Fruit fly (Drosophila melanogaster) whole organism, embryonic: ENCODE measurements around the gene Ptp10D.

Experiments
- ATbp ChIP-seq: fragments of 200-800 bp; sonication (Bioruptor generic); optimal IDR thresholded peaks from 2 replicates; lab custom pipeline; 2017; ENCODE audit warnings: missing biosample characterization, mild to moderate bottlenecking, missing genetic modification characterization, missing genetic modification reagents
- Antp ChIP-seq: fragments of 200-800 bp; sonication (Bioruptor generic); optimal IDR thresholded peaks from 3 replicates; lab custom pipeline; 2016; ENCODE audit warnings: missing biosample characterization, missing genetic modification characterization
- Bdp1 ChIP-seq: fragments of 200-800 bp; sonication (Bioruptor generic); optimal IDR thresholded peaks from 3 replicates; lab custom pipeline; 2016; ENCODE audit warnings: missing biosample characterization, missing genetic modification characterization
- Blimp-1 ChIP-seq: fragments of 200-800 bp; sonication (Bioruptor generic); optimal IDR thresholded peaks from 3 replicates; lab custom pipeline; 2018; ENCODE audit warnings: missing biosample characterization, missing genetic modification characterization, mild to moderate bottlenecking, moderate library complexity, missing genetic modification reagents
- CG10147 ChIP-seq: fragments of 200-800 bp; sonication (Bioruptor generic); optimal IDR thresholded peaks from 2 replicates; lab custom pipeline; 2019; ENCODE audit warnings: missing biosample characterization, mild to moderate bottlenecking, missing genetic modification characterization, moderate library complexity
- CG10366 ChIP-seq: fragments of 200-800 bp; sonication (Bioruptor generic); IDR thresholded peaks from 2 replicates; pipeline ENCODE4 v1.3.6; 2022; ENCODE audit warnings: missing biosample characterization, missing genetic modification characterization
- CG10462 ChIP-seq: fragments of 200-800 bp; sonication (Bioruptor generic); optimal IDR thresholded peaks from 2 replicates; lab custom pipeline; 2016; ENCODE audit warnings: missing biosample characterization, missing genetic modification characterization
- CG10543 ChIP-seq: fragments of 200-800 bp; sonication (Bioruptor generic); optimal IDR thresholded peaks from 3 replicates; lab custom pipeline; 2017; ENCODE audit warnings: missing biosample characterization, mild to moderate bottlenecking, missing genetic modification characterization, moderate library complexity
- CG10959 ChIP-seq: fragments of 200-800 bp; sonication (Bioruptor generic); IDR thresholded peaks from 2 replicates; pipeline ENCODE4 v1.3.6; 2022; ENCODE audit warnings: missing biosample characterization, missing genetic modification characterization
- CG11695 ChIP-seq: fragments of 200-800 bp; sonication (Bioruptor generic); IDR thresholded peaks from 3 replicates; pipeline ENCODE4 v1.3.6; 2022; ENCODE audit warnings: missing biosample characterization, missing genetic modification characterization
- CG12942 ChIP-seq: fragments of 200-800 bp; sonication (Bioruptor generic); optimal IDR thresholded peaks from 3 replicates; lab custom pipeline; 2016; ENCODE audit warnings: missing biosample characterization, missing genetic modification characterization
- CG14050 ChIP-seq: fragments of 200-800 bp; sonication (Bioruptor generic); IDR thresholded peaks from 3 replicates; pipeline ENCODE4 v1.3.6; 2022; ENCODE audit warnings: missing biosample characterization, missing genetic modification characterization
- CG14667 ChIP-seq: fragments of 200-800 bp; sonication (Bioruptor generic); IDR thresholded peaks from 2 replicates; pipeline ENCODE4 v1.3.6; 2022; ENCODE audit warnings: missing biosample characterization, missing genetic modification characterization
- CG17802 ChIP-seq: fragments of 200-800 bp; sonication (Bioruptor generic); optimal IDR thresholded peaks from 2 replicates; lab custom pipeline; 2018; ENCODE audit warnings: missing biosample characterization, mild to moderate bottlenecking, missing genetic modification characterization, moderate library complexity
- CG18476 ChIP-seq: fragments of 200-800 bp; sonication (Bioruptor generic); optimal IDR thresholded peaks from 2 replicates; lab custom pipeline; 2016; ENCODE audit warnings: missing biosample characterization, mild to moderate bottlenecking, missing genetic modification characterization
- CG2889 ChIP-seq: fragments of 200-800 bp; sonication (Bioruptor generic); IDR thresholded peaks from 3 replicates; pipeline ENCODE4 v1.3.6; 2022; ENCODE audit warnings: missing biosample characterization, missing genetic modification characterization
- CG30020 ChIP-seq: fragments of 200-800 bp; optimal IDR thresholded peaks from 2 replicates; lab custom pipeline; 2019; ENCODE audit warnings: missing biosample characterization, mild to moderate bottlenecking, missing genetic modification characterization, moderate library complexity
- CG3281 ChIP-seq: fragments of 200-800 bp; sonication (Bioruptor generic); optimal IDR thresholded peaks from 3 replicates; lab custom pipeline; 2017; ENCODE audit warnings: missing biosample characterization, mild to moderate bottlenecking, missing genetic modification characterization
- CG4282 ChIP-seq: fragments of 200-800 bp; sonication (Bioruptor generic); optimal IDR thresholded peaks from 2 replicates; lab custom pipeline; 2016; ENCODE audit warnings: missing biosample characterization, missing genetic modification characterization
- CG6854 ChIP-seq: fragments of 200-800 bp; sonication (Bioruptor generic); optimal IDR thresholded peaks from 3 replicates; lab custom pipeline; 2017; ENCODE audit warnings: missing biosample characterization, mild to moderate bottlenecking, missing genetic modification characterization
- CG8944 ChIP-seq: fragments of 200-800 bp; sonication (Bioruptor generic); optimal IDR thresholded peaks from 3 replicates; lab custom pipeline; 2016; ENCODE audit warnings: missing biosample characterization, missing genetic modification characterization
- CG9817 ChIP-seq: fragments of 200-800 bp; sonication (Bioruptor generic); optimal IDR thresholded peaks from 2 replicates; lab custom pipeline; 2018; ENCODE audit warnings: missing biosample characterization, mild to moderate bottlenecking, missing genetic modification characterization, moderate library complexity
- Camta ChIP-seq: fragments of 200-800 bp; sonication (Bioruptor generic); optimal IDR thresholded peaks from 2 replicates; lab custom pipeline; 2016; ENCODE audit warnings: missing biosample characterization, missing genetic modification characterization
- E2f2 ChIP-seq: fragments of 200-800 bp; sonication (Bioruptor generic); IDR thresholded peaks from 2 replicates; pipeline ENCODE4 v1.3.6; 2022; ENCODE audit warnings: missing biosample characterization, missing genetic modification characterization
- Kr ChIP-seq: fragments of 200-800 bp; sonication (Bioruptor generic); optimal IDR thresholded peaks from 2 replicates; lab custom pipeline; 2017; ENCODE audit warnings: missing biosample characterization, mild to moderate bottlenecking, missing genetic modification characterization
- Lpt ChIP-seq: fragments of >200 bp; optimal IDR thresholded peaks from 2 replicates; lab custom pipeline; 2018; ENCODE audit warnings: missing biosample characterization, missing genetic modification characterization
- Mrtf ChIP-seq: fragments of 200-800 bp; sonication (Bioruptor generic); IDR thresholded peaks from 3 replicates; pipeline ENCODE4 v1.3.6; 2022; ENCODE audit warnings: missing biosample characterization, missing genetic modification characterization
- Nf-YA ChIP-seq: fragments of 200-800 bp; sonication (Bioruptor generic); IDR thresholded peaks from 2 replicates; pipeline ENCODE4 v1.3.6; 2022; ENCODE audit warnings: missing biosample characterization, missing genetic modification characterization
- Oli ChIP-seq: fragments of 200-800 bp; sonication (Bioruptor generic); optimal IDR thresholded peaks from 2 replicates; lab custom pipeline; 2018; ENCODE audit warnings: missing biosample characterization, mild to moderate bottlenecking, missing genetic modification characterization, moderate library complexity
- Side ChIP-seq: fragments of 200-800 bp; sonication (Bioruptor generic); optimal IDR thresholded peaks from 2 replicates; lab custom pipeline; 2016; ENCODE audit warnings: missing biosample characterization, missing genetic modification characterization
- Ssrp ChIP-seq: fragments of 200-800 bp; sonication (Bioruptor generic); optimal IDR thresholded peaks from 2 replicates; lab custom pipeline; 2018; ENCODE audit warnings: missing biosample characterization, mild to moderate bottlenecking, missing genetic modification characterization, moderate library complexity
- Stat92E ChIP-seq, 3 experiments: fragments of >200 bp in 2 of 3; fragments of 200-800 bp in 1 of 3; sonication (Bioruptor generic) in 1 of 3; optimal IDR thresholded peaks; 2 replicates each; lab custom pipeline; 2017 to 2019; ENCODE audit warnings: missing biosample characterization in 3 of 3, missing genetic modification characterization in 3 of 3, mild to moderate bottlenecking in 1 of 3, moderate library complexity in 1 of 3
- Xrp1 ChIP-seq: fragments of 200-800 bp; sonication (Bioruptor generic); IDR thresholded peaks from 2 replicates; pipeline ENCODE4 v1.3.6; 2022; ENCODE audit warnings: missing biosample characterization, missing genetic modification characterization
- ap ChIP-seq: fragments of 200-800 bp; sonication (Bioruptor generic); IDR thresholded peaks from 2 replicates; pipeline ENCODE4 v1.3.6; 2022; ENCODE audit warnings: missing biosample characterization, missing genetic modification characterization
- ash1 ChIP-seq: fragments of 200-800 bp; sonication (Bioruptor generic); optimal IDR thresholded peaks from 2 replicates; lab custom pipeline; 2018; ENCODE audit warnings: missing biosample characterization, mild to moderate bottlenecking, missing genetic modification characterization
- caup ChIP-seq: fragments of 200-800 bp; sonication (Bioruptor generic); optimal IDR thresholded peaks from 3 replicates; lab custom pipeline; 2017; ENCODE audit warnings: missing biosample characterization, mild to moderate bottlenecking, missing genetic modification characterization, moderate library complexity; ENCODE audit not compliant: severe bottlenecking
- eyg ChIP-seq: fragments of 200-800 bp; sonication (Bioruptor generic); optimal IDR thresholded peaks from 3 replicates; lab custom pipeline; 2016; ENCODE audit warnings: missing biosample characterization, missing genetic modification characterization
- fd96Cb ChIP-seq: fragments of 200-800 bp; sonication (Bioruptor generic); optimal IDR thresholded peaks from 2 replicates; lab custom pipeline; 2018; ENCODE audit warnings: missing biosample characterization, mild to moderate bottlenecking, missing genetic modification characterization, moderate library complexity
- gem ChIP-seq: fragments of 200-800 bp; sonication (Bioruptor generic); optimal IDR thresholded peaks from 2 replicates; lab custom pipeline; 2019; ENCODE audit warnings: missing biosample characterization, mild to moderate bottlenecking, missing genetic modification characterization, moderate library complexity
- nmo ChIP-seq: fragments of 200-800 bp; sonication (Bioruptor generic); optimal IDR thresholded peaks from 2 replicates; lab custom pipeline; 2018; ENCODE audit warnings: missing biosample characterization, mild to moderate bottlenecking, missing genetic modification characterization, moderate library complexity
- org-1 ChIP-seq: fragments of 200-800 bp; sonication (Bioruptor generic); optimal IDR thresholded peaks from 2 replicates; lab custom pipeline; 2017; ENCODE audit warnings: missing biosample characterization, missing genetic modification characterization
- sd ChIP-seq: fragments of 200-800 bp; sonication (Bioruptor generic); optimal IDR thresholded peaks from 3 replicates; lab custom pipeline; 2018; ENCODE audit warnings: missing biosample characterization, mild to moderate bottlenecking, missing genetic modification characterization, moderate library complexity
- sens ChIP-seq: fragments of 200-800 bp; sonication (Bioruptor generic); peaks from one replicate; lab custom pipeline; 2016; ENCODE audit warnings: missing biosample characterization, missing genetic modification characterization
- seq ChIP-seq: fragments of 200-800 bp; sonication (Bioruptor generic); IDR thresholded peaks from 2 replicates; pipeline ENCODE4 v1.3.6; 2022; ENCODE audit warnings: missing biosample characterization, missing genetic modification characterization
- zf30C ChIP-seq: fragments of 200-800 bp; sonication (Bioruptor generic); optimal IDR thresholded peaks from 3 replicates; lab custom pipeline; 2018; ENCODE audit warnings: missing biosample characterization, mild to moderate bottlenecking, missing genetic modification characterization

Gene Ptp10D

DNA sequence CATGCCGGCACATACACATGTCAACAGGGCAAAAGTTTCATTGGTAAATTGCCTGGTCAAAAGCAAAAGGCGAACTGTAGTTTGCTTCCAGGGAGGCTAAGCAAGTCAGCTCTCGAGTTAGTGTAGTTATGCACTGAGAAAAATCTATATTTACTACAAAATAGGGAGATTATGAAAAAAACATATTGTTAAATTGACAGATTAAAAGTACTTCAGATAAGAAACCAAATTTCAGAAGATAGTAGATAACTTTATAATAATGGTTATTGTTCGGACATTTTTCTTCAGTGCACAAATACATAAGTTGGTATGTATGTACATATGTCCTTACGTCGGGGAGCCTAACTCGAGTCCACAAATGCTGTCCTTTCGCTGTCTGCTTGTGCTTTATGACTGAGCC lies 35.3 kb downstream of the Ptp10D start (continued):
- peak; percentile 45; the same call in 1 of the 3 replicates for TF ChIP-seq Mrtf (GFP tag; lab: Robert Waterston, UW)
- peak; percentile 60 for TF ChIP-seq CG10543 (GFP tag; lab: Kevin White, UChicago)
- TF ChIP-seq CG12942 (GFP tag; lab: Kevin White, UChicago) = peak; percentile 13
- peak; percentile 35 for TF ChIP-seq caup (GFP tag; lab: Kevin White, UChicago)
- peak; percentile 63 for TF ChIP-seq CG10147 (GFP tag; lab: Kevin White, UChicago)
- peak; percentile 35 for TF ChIP-seq org-1 (GFP tag; lab: Kevin White, UChicago)
- TF ChIP-seq CG2889 (GFP tag; lab: Robert Waterston, UW) = 0 out of 3 replicates have a peak, but pooled peaks have one; percentile 19
- no peak for TF ChIP-seq ash1 (GFP tag; lab: Kevin White, UChicago)
- no peak for TF ChIP-seq Bdp1 (GFP tag; lab: Kevin White, UChicago)
- TF ChIP-seq CG10959 (GFP tag; lab: Robert Waterston, UW) = 0 out of 2 replicates have a peak, but pooled peaks have one; percentile 30
- TF ChIP-seq fd96Cb (tag; lab: Kevin White, UChicago) = peak; percentile 33
- peak; percentile 22 for TF ChIP-seq zf30C (GFP tag; lab: Kevin White, UChicago)
- TF ChIP-seq CG11695 (GFP tag; lab: Robert Waterston, UW) = 0 out of 3 replicates have a peak, but pooled peaks have one; percentile 44
- peak; percentile 53 for TF ChIP-seq Blimp-1 (GFP tag; lab: Kevin White, UChicago)
- TF ChIP-seq CG8944 (GFP tag; lab: Kevin White, UChicago) = peak; percentile 19
- TF ChIP-seq Side = no peak
- peak; percentile 29 for TF ChIP-seq Ssrp (tag; lab: Kevin White, UChicago)
- TF ChIP-seq Camta (GFP tag; lab: Kevin White, UChicago) = peak; percentile 23
- no peak for TF ChIP-seq Kr (GFP tag; lab: Kevin White, UChicago)
- TF ChIP-seq CG14050 (GFP tag; lab: Robert Waterston, UW) = 0 out of 3 replicates have a peak, but pooled peaks have one; percentile 29
- no peak for TF ChIP-seq CG10462 (GFP tag; lab: Kevin White, UChicago)
- peak; percentile 32 for TF ChIP-seq CG6854 (GFP tag; lab: Kevin White, UChicago)
- peak; percentile 27; the same call in 1 of the 2 replicates for TF ChIP-seq CG10366
- TF ChIP-seq Xrp1 = peak; percentile 71; the same call in 1 of the 2 replicates
- TF ChIP-seq eyg (GFP tag; lab: Kevin White, UChicago) = no peak
- TF ChIP-seq ap (GFP tag; lab: Robert Waterston, UW) = peak; percentile 25; the same call in 1 of the 2 replicates
- peak; percentile 57 for TF ChIP-seq CG3281
- TF ChIP-seq Lpt (GFP tag; lab: Kevin White, UChicago) = no peak
- no peak for TF ChIP-seq Nf-YA
- TF ChIP-seq CG18476 = peak; percentile 25
- peak; percentile 92 for TF ChIP-seq sens (GFP tag; lab: Kevin White, UChicago)
- TF ChIP-seq sd (tag; lab: Kevin White, UChicago) = no peak
- TF ChIP-seq CG9817 (tag; lab: Kevin White, UChicago) = peak; percentile 48
- 0 out of 2 replicates have a peak, but pooled peaks have one; percentile 26 for TF ChIP-seq seq
- peak; percentile 27 for TF ChIP-seq Antp (GFP tag; lab: Kevin White, UChicago)
- TF ChIP-seq CG4282 (GFP tag; lab: Kevin White, UChicago) = no peak
- no peak; the same call in 1 of the 2 replicates for TF ChIP-seq CG14667 (GFP tag; lab: Robert Waterston, UW)
- TF ChIP-seq CG30020 = no peak
- peak; percentile 31 for TF ChIP-seq ATbp (GFP tag; lab: Kevin White, UChicago)
- TF ChIP-seq Oli (tag; lab: Kevin White, UChicago) = peak; percentile 50
- TF ChIP-seq nmo (GFP tag; lab: Kevin White, UChicago) = peak; percentile 56
- peak; percentile 26; the same call in 1 of the 2 replicates for TF ChIP-seq E2f2
- TF ChIP-seq Stat92E (GFP tag; optimal IDR thresholded peaks at IDR 0.05; lab: Kevin White, UChicago) = no peak
- TF ChIP-seq CG17802 = no peak
- peak; percentile 79 for TF ChIP-seq gem (tag; lab: Kevin White, UChicago)
